Fruit fly (Drosophila melanogaster) whole organism, embryonic: ENCODE measurements around the gene Lcp65Ac.

ENCODE experiments used
- CG10366 ChIP-seq: fragments of 200-800 bp; sonication (Bioruptor generic); IDR thresholded peaks from 2 replicates; pipeline ENCODE4 v1.3.6; 2022; ENCODE audit warnings: missing biosample characterization, missing genetic modification characterization
- CG10979 ChIP-seq: fragments of 200-800 bp; sonication (Bioruptor generic); optimal IDR thresholded peaks from 2 replicates; lab custom pipeline; 2018; ENCODE audit warnings: missing biosample characterization, mild to moderate bottlenecking, missing genetic modification characterization, moderate library complexity
- CG11456 ChIP-seq: fragments of 200-800 bp; sonication (Bioruptor generic); IDR thresholded peaks from 3 replicates; pipeline ENCODE4 v1.3.6; 2022; ENCODE audit warnings: missing biosample characterization, missing genetic modification characterization
- CG11695 ChIP-seq: fragments of 200-800 bp; sonication (Bioruptor generic); IDR thresholded peaks from 3 replicates; pipeline ENCODE4 v1.3.6; 2022; ENCODE audit warnings: missing biosample characterization, missing genetic modification characterization
- CG12659 ChIP-seq: fragments of 200-800 bp; sonication (Bioruptor generic); optimal IDR thresholded peaks from 3 replicates; lab custom pipeline; 2017; ENCODE audit warnings: mild to moderate bottlenecking, missing biosample characterization, missing genetic modification reagents, missing genetic modification characterization
- CG12744 ChIP-seq: fragments of 200-800 bp; sonication (Bioruptor generic); optimal IDR thresholded peaks from 2 replicates; lab custom pipeline; 2016; ENCODE audit warnings: missing biosample characterization, missing genetic modification characterization
- CG13775 ChIP-seq: fragments of 200-800 bp; sonication (Bioruptor generic); optimal IDR thresholded peaks from 3 replicates; lab custom pipeline; 2017; ENCODE audit warnings: missing biosample characterization, mild to moderate bottlenecking, missing genetic modification characterization
- CG1529 ChIP-seq: fragments of 200-800 bp; sonication (Bioruptor generic); optimal IDR thresholded peaks from 3 replicates; lab custom pipeline; 2018; ENCODE audit warnings: missing biosample characterization, missing genetic modification characterization
- CG15479 ChIP-seq: fragments of 200-800 bp; sonication (Bioruptor generic); optimal IDR thresholded peaks from 3 replicates; lab custom pipeline; 2019; ENCODE audit warnings: missing biosample characterization, mild to moderate bottlenecking, missing genetic modification characterization, moderate library complexity
- CG17328 ChIP-seq: fragments of 200-800 bp; sonication (Bioruptor generic); IDR thresholded peaks from 2 replicates; pipeline ENCODE4 v1.3.6; 2022; ENCODE audit warnings: missing biosample characterization, missing genetic modification characterization
- CG17361 ChIP-seq: fragments of 200-800 bp; sonication (Bioruptor generic); IDR thresholded peaks from 3 replicates; pipeline ENCODE4 v1.3.6; 2022; ENCODE audit warnings: missing biosample characterization, missing genetic modification characterization
- CG18262 ChIP-seq: fragments of 200-800 bp; optimal IDR thresholded peaks from 3 replicates; lab custom pipeline; 2019; ENCODE audit warnings: missing biosample characterization, mild to moderate bottlenecking, missing genetic modification characterization, moderate library complexity
- CG32767 ChIP-seq: fragments of 200-800 bp; sonication (Bioruptor generic); IDR thresholded peaks from 2 replicates; pipeline ENCODE4 v1.3.6; 2022; ENCODE audit warnings: missing biosample characterization, missing genetic modification characterization
- CG5180 ChIP-seq: fragments of 200-800 bp; sonication (Bioruptor generic); optimal IDR thresholded peaks from 3 replicates; lab custom pipeline; 2017; ENCODE audit warnings: missing biosample characterization, missing genetic modification characterization, mild to moderate bottlenecking, moderate library complexity, missing genetic modification reagents
- CG7556 ChIP-seq: fragments of 200-800 bp; sonication (Bioruptor generic); optimal IDR thresholded peaks from 2 replicates; lab custom pipeline; 2017; ENCODE audit warnings: missing biosample characterization, mild to moderate bottlenecking, missing genetic modification characterization
- CG7745 ChIP-seq: fragments of 200-800 bp; sonication (Bioruptor generic); optimal IDR thresholded peaks from 2 replicates; lab custom pipeline; 2018; ENCODE audit warnings: missing biosample characterization, mild to moderate bottlenecking, missing genetic modification characterization, moderate library complexity
- CG7963 ChIP-seq: fragments of 200-800 bp; sonication (Bioruptor generic); IDR thresholded peaks from 3 replicates; pipeline ENCODE4 v1.3.6; 2022; ENCODE audit warnings: missing biosample characterization, missing genetic modification characterization; ENCODE audit not compliant: partially characterized antibody
- CG8765 ChIP-seq: fragments of 200-800 bp; sonication (Bioruptor generic); IDR thresholded peaks from 2 replicates; pipeline ENCODE4 v1.3.6; 2022; ENCODE audit warnings: missing biosample characterization, missing genetic modification characterization
- CG9609 ChIP-seq: fragments of 200-800 bp; sonication (Bioruptor generic); optimal IDR thresholded peaks from 3 replicates; lab custom pipeline; 2016; ENCODE audit warnings: missing biosample characterization, missing genetic modification characterization
- CG9727 ChIP-seq: fragments of 200-800 bp; sonication (Bioruptor generic); optimal IDR thresholded peaks from 3 replicates; lab custom pipeline; 2017; ENCODE audit warnings: missing biosample characterization, mild to moderate bottlenecking, missing genetic modification characterization
- D ChIP-seq, 2 experiments: fragments of 200-800 bp in 1 of 2; fragments of >200 bp in 1 of 2; sonication (Bioruptor generic) in 1 of 2; optimal IDR thresholded peaks; 2 replicates in 1 of 2; 3 replicates in 1 of 2; lab custom pipeline; 2017; ENCODE audit warnings: mild to moderate bottlenecking in 1 of 2, missing biosample characterization in 1 of 2, missing genetic modification characterization in 1 of 2, missing genetic modification reagents in 1 of 2
- D19A ChIP-seq: fragments of 200-800 bp; optimal IDR thresholded peaks from 3 replicates; lab custom pipeline; 2019; ENCODE audit warnings: missing biosample characterization, mild to moderate bottlenecking, missing genetic modification characterization, moderate library complexity
- Dad ChIP-seq: fragments of 200-800 bp; sonication (Bioruptor generic); optimal IDR thresholded peaks from 3 replicates; lab custom pipeline; 2016; ENCODE audit warnings: missing biosample characterization, missing genetic modification characterization
- Deaf1 ChIP-seq: fragments of 200-800 bp; optimal IDR thresholded peaks from 3 replicates; lab custom pipeline; 2019; ENCODE audit warnings: missing biosample characterization, mild to moderate bottlenecking, missing genetic modification characterization, moderate library complexity
- Dp ChIP-seq: fragments of 200-800 bp; sonication (Bioruptor generic); optimal IDR thresholded peaks from 2 replicates; lab custom pipeline; 2018; ENCODE audit warnings: missing biosample characterization, mild to moderate bottlenecking, missing genetic modification characterization, moderate library complexity
- Dref ChIP-seq: fragments of 200-800 bp; sonication (Bioruptor generic); IDR thresholded peaks from 2 replicates; pipeline ENCODE4 v1.3.6; 2022; ENCODE audit warnings: missing biosample characterization, missing genetic modification characterization
- HLH54F ChIP-seq: fragments of 200-800 bp; sonication (Bioruptor generic); optimal IDR thresholded peaks from 3 replicates; lab custom pipeline; 2016; ENCODE audit warnings: missing biosample characterization, missing genetic modification characterization
- Hr51 ChIP-seq, 2 experiments: fragments of 200-800 bp; sonication (Bioruptor generic); optimal IDR thresholded peaks; 2 replicates in 1 of 2; 3 replicates in 1 of 2; lab custom pipeline; 2016 to 2018; ENCODE audit warnings: missing biosample characterization in 2 of 2, missing genetic modification characterization in 2 of 2, mild to moderate bottlenecking in 1 of 2, moderate library complexity in 1 of 2
- MESR4 ChIP-seq: fragments of 200-800 bp; sonication (Bioruptor generic); optimal IDR thresholded peaks from 2 replicates; lab custom pipeline; 2018; ENCODE audit warnings: missing biosample characterization, mild to moderate bottlenecking, missing genetic modification characterization, moderate library complexity
- Mad ChIP-seq: fragments of 200-800 bp; sonication (Bioruptor generic); optimal IDR thresholded peaks from 2 replicates; lab custom pipeline; 2016; ENCODE audit warnings: missing biosample characterization, missing genetic modification characterization
- NFAT ChIP-seq: fragments of 200-800 bp; sonication (Bioruptor generic); IDR thresholded peaks from 2 replicates; pipeline ENCODE4 v1.3.6; 2022; ENCODE audit warnings: missing biosample characterization, missing genetic modification characterization
- Scr ChIP-seq: fragments of 200-800 bp; sonication (Bioruptor generic); IDR thresholded peaks from 2 replicates; pipeline ENCODE4 v1.3.6; 2022; ENCODE audit warnings: missing biosample characterization, missing genetic modification characterization; ENCODE audit not compliant: partially characterized antibody
- Sry-δ ChIP-seq: fragments of 200-800 bp; sonication (Bioruptor generic); optimal IDR thresholded peaks from 2 replicates; lab custom pipeline; 2016; ENCODE audit warnings: missing biosample characterization, missing genetic modification characterization
- ab ChIP-seq: fragments of 200-800 bp; sonication (Bioruptor generic); optimal IDR thresholded peaks from 2 replicates; lab custom pipeline; 2016; ENCODE audit warnings: missing biosample characterization, missing genetic modification characterization
- chn ChIP-seq: fragments of 200-800 bp; sonication (Bioruptor generic); optimal IDR thresholded peaks from 2 replicates; lab custom pipeline; 2016; ENCODE audit warnings: missing biosample characterization, missing genetic modification characterization
- croc ChIP-seq: fragments of 200-800 bp; sonication (Bioruptor generic); conservative IDR thresholded peaks from 3 replicates; pipeline ENCODE4 v1.3.6; 2022; ENCODE audit warnings: missing biosample characterization, missing genetic modification characterization
- disco-r ChIP-seq: fragments of 200-800 bp; sonication (Bioruptor generic); optimal IDR thresholded peaks from 2 replicates; lab custom pipeline; 2016; ENCODE audit warnings: missing biosample characterization, missing genetic modification characterization
- fd3F ChIP-seq: fragments of 200-800 bp; sonication (Bioruptor generic); optimal IDR thresholded peaks from 2 replicates; lab custom pipeline; 2018; ENCODE audit warnings: missing biosample characterization, mild to moderate bottlenecking, missing genetic modification characterization, moderate library complexity
- gcm ChIP-seq: fragments of 200-800 bp; sonication (Bioruptor generic); optimal IDR thresholded peaks from 2 replicates; lab custom pipeline; 2019; ENCODE audit warnings: missing biosample characterization, mild to moderate bottlenecking, missing genetic modification characterization, moderate library complexity
- gcm2 ChIP-seq: fragments of 200-800 bp; sonication (Bioruptor generic); optimal IDR thresholded peaks from 2 replicates; lab custom pipeline; 2016; ENCODE audit warnings: missing biosample characterization, missing genetic modification characterization
- jigr1 ChIP-seq: fragments of 200-800 bp; sonication (Bioruptor generic); IDR thresholded peaks from 3 replicates; pipeline ENCODE4 v1.3.6; 2022; ENCODE audit warnings: missing biosample characterization, missing genetic modification characterization
- kni ChIP-seq: fragments of 200-800 bp; sonication (Bioruptor generic); optimal IDR thresholded peaks from 3 replicates; lab custom pipeline; 2017; ENCODE audit warnings: mild to moderate bottlenecking, missing biosample characterization, missing genetic modification reagents, missing genetic modification characterization
- lilli ChIP-seq: fragments of 200-800 bp; sonication (Bioruptor generic); optimal IDR thresholded peaks from 3 replicates; lab custom pipeline; 2016; ENCODE audit warnings: missing biosample characterization, missing genetic modification characterization
- nerfin-2 ChIP-seq: fragments of 200-800 bp; sonication (Bioruptor generic); IDR thresholded peaks from 2 replicates; pipeline ENCODE4 v1.3.6; 2022; ENCODE audit warnings: missing biosample characterization, missing genetic modification characterization; ENCODE audit not compliant: partially characterized antibody
- org-1 ChIP-seq: fragments of 200-800 bp; sonication (Bioruptor generic); optimal IDR thresholded peaks from 2 replicates; lab custom pipeline; 2017; ENCODE audit warnings: missing biosample characterization, missing genetic modification characterization
- otp ChIP-seq: fragments of 200-800 bp; sonication (Bioruptor generic); IDR thresholded peaks from 3 replicates; pipeline ENCODE4, ENCODE4 v1.3.6; 2022; ENCODE audit warnings: missing biosample characterization, missing genetic modification characterization
- tin ChIP-seq: fragments of 200-800 bp; sonication (Bioruptor generic); optimal IDR thresholded peaks from 3 replicates; lab custom pipeline; 2016; ENCODE audit warnings: missing biosample characterization, missing genetic modification characterization
- trem ChIP-seq: fragments of 200-800 bp; optimal IDR thresholded peaks from 3 replicates; lab custom pipeline; 2019; ENCODE audit warnings: missing biosample characterization, mild to moderate bottlenecking, missing genetic modification characterization, moderate library complexity

Gene Lcp65Ac

DNA sequence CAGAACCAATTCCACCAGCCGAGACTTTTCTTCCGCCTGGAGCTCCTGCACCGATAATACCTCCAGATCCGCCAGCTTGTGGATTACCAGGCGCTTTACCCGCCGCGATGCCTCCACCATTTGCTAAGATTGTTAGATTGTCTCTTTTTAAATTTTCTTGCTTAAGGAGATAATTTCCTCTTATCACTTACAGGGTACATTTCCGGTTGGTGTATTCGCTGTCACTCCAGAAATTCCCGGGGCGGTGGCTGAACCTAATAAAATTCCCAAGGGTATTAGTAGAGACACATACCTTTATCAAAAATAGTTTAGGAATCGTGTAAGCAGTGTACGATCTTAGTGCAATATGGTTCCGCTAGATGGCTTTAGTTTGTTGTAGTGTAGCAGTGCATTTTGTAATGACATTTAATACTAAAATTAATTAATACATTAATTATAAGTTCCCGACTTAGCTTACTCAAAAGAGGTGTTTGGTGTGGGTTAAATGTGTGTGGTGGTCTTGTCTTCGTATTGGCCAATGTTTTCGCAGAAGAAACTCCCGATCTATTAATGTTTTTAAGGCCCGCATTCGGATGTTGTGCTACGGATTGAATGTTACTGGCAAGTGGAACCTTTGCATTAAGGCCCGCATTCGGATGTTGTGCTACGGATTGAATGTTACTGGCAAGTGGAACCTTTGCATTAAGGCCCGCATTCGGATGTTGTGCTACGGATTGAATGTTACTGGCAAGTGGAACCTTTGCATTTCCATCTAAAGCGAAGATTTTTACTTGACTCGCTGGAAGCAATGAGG lies 19.8 kb upstream of the Lcp65Ac start (continued):
- TF ChIP-seq CG13775 (GFP tag; lab: Kevin White, UChicago) (peak; percentile 62), CG11695 (GFP tag; lab: Robert Waterston, UW) (peak; percentile 81), chn (GFP tag; lab: Kevin White, UChicago) (no peak), disco-r (peak; percentile 65), CG10366 (GFP tag; lab: Robert Waterston, UW) (peak; percentile 72), NFAT (peak; percentile 89), CG12744 (GFP tag; lab: Kevin White, UChicago) (no peak), otp (GFP tag; lab: Robert Waterston, UW) (peak; percentile 92), D (optimal IDR thresholded peaks at IDR 0.05; lab: Kevin White, UChicago) (no peak), D (GFP tag; optimal IDR thresholded peaks at IDR 0.05; lab: Kevin White, UChicago) (peak; percentile 76), CG32767 (GFP tag; lab: Robert Waterston, UW) (peak; percentile 70; the same call in 1 of the 2 replicates), Hr51 (GFP tag; optimal IDR thresholded peaks at IDR 0.05; lab: Kevin White, UChicago) (peak; percentile 46 to 53), CG9727 (GFP tag; lab: Kevin White, UChicago) (peak; percentile 71), CG11456 (GFP tag; lab: Robert Waterston, UW) (peak; percentile 91; the same call in 2 of the 3 replicates), CG5180 (GFP tag; lab: Kevin White, UChicago) (peak; percentile 39), lilli (GFP tag; lab: Kevin White, UChicago) (peak; percentile 32), CG8765 (GFP tag; lab: Robert Waterston, UW) (no peak), tin (GFP tag; lab: Kevin White, UChicago) (peak; percentile 69), CG12659 (peak; percentile 39), MESR4 (peak; percentile 18), Deaf1 (tag; lab: Kevin White, UChicago) (peak; percentile 3), D19A (tag; lab: Kevin White, UChicago) (peak; percentile 24), Dref (GFP tag; lab: Robert Waterston, UW) (no peak), kni (peak; percentile 83), org-1 (GFP tag; lab: Kevin White, UChicago) (peak; percentile 57), CG15479 (no peak), ab (no peak), CG7556 (GFP tag; lab: Kevin White, UChicago) (peak; percentile 45), CG18262 (tag; lab: Kevin White, UChicago) (peak; percentile 64), jigr1 (GFP tag; lab: Robert Waterston, UW) (no peak), Mad (GFP tag; lab: Kevin White, UChicago) (peak; percentile 27), gcm2 (GFP tag; lab: Kevin White, UChicago) (no peak), croc (peak; percentile 42; the same call in 1 of the 3 replicates), nerfin-2 (GFP tag; lab: Robert Waterston, UW) (no peak), Dp (no peak), HLH54F (no peak), CG1529 (peak; percentile 46), Scr (GFP tag; lab: Robert Waterston, UW) (no peak), CG7963 (GFP tag; lab: Robert Waterston, UW) (no peak), trem (tag; lab: Kevin White, UChicago) (peak; percentile 41), gcm (GFP tag; lab: Kevin White, UChicago) (peak; percentile 54), fd3F (GFP tag; lab: Kevin White, UChicago) (no peak), CG9609 (GFP tag; lab: Kevin White, UChicago) (peak; percentile 21), CG17361 (GFP tag; lab: Robert Waterston, UW) (peak; percentile 66), Dad (GFP tag; lab: Kevin White, UChicago) (peak; percentile 81), CG7745 (no peak), CG17328 (GFP tag; lab: Robert Waterston, UW) (peak; percentile 89), CG10979 (tag; lab: Kevin White, UChicago) (peak; percentile 70), Sry-δ (GFP tag; lab: Kevin White, UChicago) (peak; percentile 31)
